Worm (Caenorhabditis elegans) whole organism, L4/young adult: ENCODE results near the gene C50F4.1.

ENCODE experiments used
- W03F9.2 ChIP-seq: fragments of 150-350 bp; optimal IDR thresholded peaks from 2 replicates; lab custom pipeline; 2014; ENCODE audit warnings: missing biosample characterization, missing genetic modification characterization
- him-1 ChIP-seq: sonication (generic microtip); optimal IDR thresholded peaks from 2 replicates; lab custom pipeline; 2016; ENCODE audit warnings: missing genotype, missing genetic modification reagents, missing genetic modification characterization, missing compliant biosample characterization

- TF ChIP-seq W03F9.2 (tag; lab: Kevin White, UChicago) (no peak), him-1 (tag; lab: Kevin White, UChicago) (no peak)
These were observed at the start of gene C50F4.1 for ce11 chrV:9526470-9526869.
